Worm (Caenorhabditis elegans) whole organism, L4 larva: ENCODE data around the gene Y37E11B.5.

Experiments
- D1046.2 ChIP-seq: fragments of 200-800 bp; sonication (Bioruptor generic); IDR thresholded peaks from 2 replicates; pipeline ENCODE4 v1.3.6; 2022; ENCODE audit warnings: missing genetic modification characterization, missing compliant biosample characterization
- Y5F2A.4 ChIP-seq: fragments of 200-800 bp; sonication (Bioruptor generic); optimal IDR thresholded peaks from 2 replicates; lab custom pipeline; 2018; ENCODE audit warnings: mild to moderate bottlenecking, missing genetic modification characterization, missing compliant biosample characterization
- Y75B8A.6 ChIP-seq: fragments of 200-800 bp; sonication (Bioruptor generic); IDR thresholded peaks from 2 replicates; pipeline ENCODE4 v1.3.6; 2022; ENCODE audit warnings: missing genetic modification reagents, missing genetic modification characterization, missing compliant biosample characterization
- ZK546.5 ChIP-seq, 2 experiments: sonication (generic microtip); optimal IDR thresholded peaks; 2 replicates each; lab custom pipeline; 2017; ENCODE audit warnings: missing biosample characterization in 2 of 2, missing genetic modification characterization in 2 of 2
- aha-1 ChIP-seq: fragments of 150-350 bp; peaks from one replicate; lab custom pipeline; 2014; ENCODE audit warnings: missing biosample characterization, missing genetic modification characterization
- aly-2 ChIP-seq: sonication (generic microtip); optimal IDR thresholded peaks from 2 replicates; lab custom pipeline; 2018; ENCODE audit warnings: missing biosample characterization, missing genetic modification characterization
- ceh-20 ChIP-seq: fragments of 200-800 bp; sonication (Bioruptor generic); IDR thresholded peaks from 2 replicates; pipeline ENCODE4 v1.3.6; 2022; ENCODE audit warnings: missing genetic modification reagents, missing genetic modification characterization, missing compliant biosample characterization
- ceh-32 ChIP-seq: sonication (generic microtip); optimal IDR thresholded peaks from 2 replicates; lab custom pipeline; 2016; ENCODE audit warnings: mild to moderate bottlenecking, missing genetic modification characterization, missing compliant biosample characterization; ENCODE audit not compliant: poor library complexity
- ceh-44 ChIP-seq: fragments of 200-800 bp; sonication (Bioruptor generic); IDR thresholded peaks from 2 replicates; pipeline ENCODE4 v1.3.6; 2022; ENCODE audit warnings: missing genetic modification reagents, missing genetic modification characterization, missing compliant biosample characterization
- ceh-62 ChIP-seq: sonication (generic microtip); optimal IDR thresholded peaks from 2 replicates; lab custom pipeline; 2017; ENCODE audit warnings: missing biosample characterization, missing genetic modification characterization
- ceh-82 ChIP-seq: sonication (generic microtip); optimal IDR thresholded peaks from 2 replicates; lab custom pipeline; 2017; ENCODE audit warnings: missing biosample characterization, missing genetic modification characterization
- ces-1 ChIP-seq: fragments of 150-350 bp; sonication (generic microtip); optimal IDR thresholded peaks from 4 replicates; lab custom pipeline; 2014; ENCODE audit warnings: missing biosample characterization, missing genetic modification reagents, missing genetic modification characterization
- daf-16 ChIP-seq, 3 experiments: sonication (generic microtip); optimal IDR thresholded peaks; 2 replicates each; lab custom pipeline; 2016 to 2017; ENCODE audit warnings: missing genetic modification characterization in 3 of 3, missing genetic modification reagents in 3 of 3, mild to moderate bottlenecking in 2 of 3, missing compliant biosample characterization in 2 of 3, missing biosample characterization in 1 of 3, moderate library complexity in 1 of 3
- daf-8 ChIP-seq: fragments of 200-800 bp; sonication (Bioruptor generic); IDR thresholded peaks from 2 replicates; pipeline ENCODE4 v1.3.6; 2022; ENCODE audit warnings: missing genetic modification characterization, missing compliant biosample characterization
- dmd-6 ChIP-seq: fragments of 200-800 bp; sonication (Bioruptor generic); IDR thresholded peaks from 2 replicates; pipeline ENCODE4 v1.3.6; 2022; ENCODE audit warnings: missing genetic modification reagents, missing genetic modification characterization, missing compliant biosample characterization
- dmd-9 ChIP-seq: fragments of 200-800 bp; sonication (Bioruptor generic); IDR thresholded peaks from 2 replicates; pipeline ENCODE4 v1.3.6; 2022; ENCODE audit warnings: missing genetic modification reagents, missing genetic modification characterization, missing compliant biosample characterization
- hif-1 ChIP-seq, 2 experiments: sonication (generic microtip); optimal IDR thresholded peaks; 2 replicates each; lab custom pipeline; 2016 to 2017; ENCODE audit warnings: missing compliant biosample characterization in 2 of 2, missing genetic modification characterization in 2 of 2, missing genetic modification reagents in 2 of 2, missing genotype in 2 of 2, mild to moderate bottlenecking in 1 of 2
- hlh-11 ChIP-seq: fragments of 200-800 bp; sonication (Bioruptor generic); optimal IDR thresholded peaks from 2 replicates; lab custom pipeline; 2018; ENCODE audit warnings: mild to moderate bottlenecking, missing genetic modification characterization, missing compliant biosample characterization
- hlh-30 ChIP-seq: sonication (generic microtip); optimal IDR thresholded peaks from 2 replicates; lab custom pipeline; 2017; ENCODE audit warnings: antibody characterized with exemption, mild to moderate bottlenecking, missing genetic modification characterization, missing compliant biosample characterization; ENCODE audit not compliant: insufficient read depth
- jun-1 ChIP-seq: fragments of 150-350 bp; optimal IDR thresholded peaks from 2 replicates; lab custom pipeline; 2014; ENCODE audit warnings: missing biosample characterization, missing genetic modification reagents, missing genetic modification characterization
- lin-39 ChIP-seq: fragments of 150-350 bp; optimal IDR thresholded peaks from 2 replicates; lab custom pipeline; 2014; ENCODE audit warnings: missing biosample characterization, missing genetic modification reagents, missing genetic modification characterization
- lir-3 ChIP-seq: sonication (generic microtip); optimal IDR thresholded peaks from 2 replicates; lab custom pipeline; 2016; ENCODE audit warnings: mild to moderate bottlenecking, missing genetic modification characterization, missing compliant biosample characterization
- lsy-2 ChIP-seq, 2 experiments: fragments of 150-350 bp in 1 of 2; sonication (generic microtip) in 1 of 2; optimal IDR thresholded peaks; 2 replicates each; lab custom pipeline; 2014 to 2017; ENCODE audit warnings: missing biosample characterization in 2 of 2, missing genetic modification characterization in 2 of 2
- mdl-1 ChIP-seq, 2 experiments: fragments of 150-350 bp in 1 of 2; sonication (generic microtip) in 1 of 2; optimal IDR thresholded peaks; 2 replicates each; lab custom pipeline; 2014 to 2017; ENCODE audit warnings: missing biosample characterization in 2 of 2, missing genetic modification characterization in 2 of 2
- mdt-29 ChIP-seq: fragments of 200-800 bp; sonication (Bioruptor generic); IDR thresholded peaks from 2 replicates; pipeline ENCODE4 v1.3.6; 2022; ENCODE audit warnings: missing genetic modification reagents, missing genetic modification characterization, missing compliant biosample characterization
- mep-1 ChIP-seq: fragments of 150-350 bp; sonication (generic microtip); optimal IDR thresholded peaks from 3 replicates; lab custom pipeline; 2014; ENCODE audit warnings: missing biosample characterization, missing genetic modification characterization
- mes-2 ChIP-seq: sonication (generic microtip); optimal IDR thresholded peaks from 2 replicates; lab custom pipeline; 2016; ENCODE audit warnings: missing genotype, mild to moderate bottlenecking, missing genetic modification characterization, missing compliant biosample characterization; ENCODE audit not compliant: poor library complexity, severe bottlenecking
- mxl-2 ChIP-seq: fragments of 200-800 bp; sonication (Bioruptor generic); conservative IDR thresholded peaks from 2 replicates; pipeline ENCODE4 v1.3.6; 2022; ENCODE audit warnings: missing genetic modification reagents, missing genetic modification characterization, missing compliant biosample characterization
- mxl-3 ChIP-seq: fragments of 200-800 bp; sonication (Bioruptor generic); optimal IDR thresholded peaks from 2 replicates; lab custom pipeline; 2018; ENCODE audit warnings: mild to moderate bottlenecking, missing genetic modification characterization, missing compliant biosample characterization
- nhr-11 ChIP-seq: fragments of 150-350 bp; optimal IDR thresholded peaks from 2 replicates; lab custom pipeline; 2014; ENCODE audit warnings: missing biosample characterization, missing genetic modification characterization
- nhr-237 ChIP-seq: sonication (generic microtip); optimal IDR thresholded peaks from 2 replicates; lab custom pipeline; 2017; ENCODE audit warnings: missing biosample characterization, missing genetic modification characterization
- nhr-25 ChIP-seq: sonication (generic microtip); optimal IDR thresholded peaks from 2 replicates; lab custom pipeline; 2017; ENCODE audit warnings: missing genetic modification characterization, mild to moderate bottlenecking, missing compliant biosample characterization, antibody characterized with exemption, moderate library complexity, borderline replicate concordance; ENCODE audit not compliant: insufficient read depth
- nhr-41 ChIP-seq: fragments of 200-800 bp; sonication (Bioruptor generic); IDR thresholded peaks from 2 replicates; pipeline ENCODE4 v1.3.6; 2022; ENCODE audit warnings: missing genetic modification reagents, missing genetic modification characterization, missing compliant biosample characterization
- nhr-42 ChIP-seq: fragments of 200-800 bp; sonication (Bioruptor generic); IDR thresholded peaks from 2 replicates; pipeline ENCODE4 v1.3.6; 2022; ENCODE audit warnings: missing genetic modification characterization, missing compliant biosample characterization
- pqm-1 ChIP-seq: sonication (generic microtip); optimal IDR thresholded peaks from 2 replicates; lab custom pipeline; 2017; ENCODE audit warnings: missing biosample characterization, missing genetic modification characterization
- rbr-2 ChIP-seq: sonication (generic microtip); optimal IDR thresholded peaks from 2 replicates; lab custom pipeline; 2016; ENCODE audit warnings: missing genotype, missing genetic modification characterization, missing compliant biosample characterization
- saeg-2 ChIP-seq: fragments of 200-800 bp; sonication (Bioruptor generic); IDR thresholded peaks from 2 replicates; pipeline ENCODE4 v1.3.6; 2022; ENCODE audit warnings: missing genetic modification reagents, missing genetic modification characterization, missing compliant biosample characterization
- sdz-12 ChIP-seq: fragments of 200-800 bp; sonication (Bioruptor generic); optimal IDR thresholded peaks from 2 replicates; lab custom pipeline; 2018; ENCODE audit warnings: mild to moderate bottlenecking, missing genetic modification characterization, missing compliant biosample characterization
- snpc-4 ChIP-seq: fragments of 150-350 bp; optimal IDR thresholded peaks from 2 replicates; lab custom pipeline; 2014; ENCODE audit warnings: missing biosample characterization, missing genetic modification characterization
- tag-97 ChIP-seq: fragments of 200-800 bp; sonication (Bioruptor generic); IDR thresholded peaks from 2 replicates; pipeline ENCODE4 v1.3.6; 2022; ENCODE audit warnings: missing genetic modification characterization, missing compliant biosample characterization
- unc-130 ChIP-seq: sonication (generic microtip); optimal IDR thresholded peaks from 2 replicates; lab custom pipeline; 2016; ENCODE audit warnings: missing genetic modification reagents, missing genetic modification characterization, missing compliant biosample characterization
- unc-62 ChIP-seq, 3 experiments: fragments of 150-350 bp in 1 of 3; sonication (generic microtip); optimal IDR thresholded peaks in 2 of 3; peaks in 1 of 3; 1 replicate in 1 of 3; 2 replicates in 2 of 3; lab custom pipeline; 2014 to 2017; ENCODE audit warnings: missing biosample characterization in 3 of 3, missing genetic modification characterization in 3 of 3, missing genetic modification reagents in 3 of 3, missing genotype in 1 of 3
- zag-1 ChIP-seq: fragments of 150-350 bp; optimal IDR thresholded peaks from 2 replicates; lab custom pipeline; 2014; ENCODE audit warnings: missing biosample characterization, missing genetic modification characterization
- zfp-2 ChIP-seq: sonication (generic microtip); optimal IDR thresholded peaks from 2 replicates; lab custom pipeline; 2016; ENCODE audit warnings: mild to moderate bottlenecking, missing genetic modification characterization, missing compliant biosample characterization
- zfp-3 ChIP-seq: fragments of 200-800 bp; sonication (Bioruptor generic); conservative IDR thresholded peaks from 2 replicates; pipeline ENCODE4 v1.3.6; 2022; ENCODE audit warnings: missing genetic modification reagents, missing genetic modification characterization, missing compliant biosample characterization
- zip-11 ChIP-seq: fragments of 200-800 bp; sonication (Bioruptor generic); IDR thresholded peaks from 2 replicates; pipeline ENCODE4 v1.3.6; 2022; ENCODE audit warnings: missing genetic modification characterization, missing compliant biosample characterization
- ztf-11 ChIP-seq: fragments of 150-350 bp; optimal IDR thresholded peaks from 2 replicates; lab custom pipeline; 2014; ENCODE audit warnings: missing biosample characterization, missing genetic modification characterization

The Y37E11B.5 gene

DNA sequence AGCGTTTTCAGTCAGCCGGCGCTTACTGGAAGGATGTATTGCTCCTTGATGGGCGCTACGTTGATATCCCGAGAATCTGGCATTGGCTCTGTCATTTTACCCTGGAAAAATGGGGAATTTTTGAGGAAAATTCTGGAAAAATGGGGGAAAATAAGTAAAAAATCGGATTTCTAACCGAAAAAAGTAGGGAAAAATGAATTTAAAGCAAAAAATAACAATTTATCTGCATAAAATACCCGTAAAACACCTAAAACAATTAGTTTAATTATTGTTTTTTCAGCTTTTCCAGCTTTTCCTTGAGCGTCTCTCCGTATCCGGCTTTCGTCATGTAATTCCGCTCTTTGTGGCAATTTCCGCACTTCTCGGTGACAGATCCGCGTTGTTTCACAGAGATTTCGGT, at the start of gene Y37E11B.5:
Gene Y37E11B.5 (minus strand): TSS at position 101 of the 400 bp plus-strand sequence.
- TF ChIP-seq unc-130 (GFP tag; lab: Kevin White, UChicago): no peak
- no peak for TF ChIP-seq pqm-1 (tag; lab: Kevin White, UChicago)
- TF ChIP-seq aha-1 (tag; lab: Kevin White, UChicago): no peak
- no peak for TF ChIP-seq sdz-12 (GFP tag; lab: Kevin White, UChicago)
- TF ChIP-seq dmd-9 (GFP tag; lab: Robert Waterston, UW): no peak
- no peak for TF ChIP-seq lin-39 (tag; lab: Kevin White, UChicago)
- TF ChIP-seq ceh-20 (GFP tag; lab: Robert Waterston, UW): no peak
- TF ChIP-seq mep-1 (tag; lab: Kevin White, UChicago): no peak
- no peak for TF ChIP-seq ZK546.5 (tag; optimal IDR thresholded peaks at IDR 0.05; lab: Kevin White, UChicago)
- TF ChIP-seq ces-1 (GFP tag; lab: Kevin White, UChicago): no peak
- TF ChIP-seq ztf-11 (tag; lab: Kevin White, UChicago): no peak
- TF ChIP-seq Y5F2A.4: no peak
- TF ChIP-seq daf-8 (GFP tag; lab: Robert Waterston, UW): no peak
- no peak for TF ChIP-seq zag-1 (tag; lab: Kevin White, UChicago)
- TF ChIP-seq lir-3 (tag; lab: Kevin White, UChicago): no peak

ce11 chrIV:3647551-3647950, 49.2 kb upstream of the Y37E11B.5 start:
- no peak for TF ChIP-seq dmd-9 (GFP tag; lab: Robert Waterston, UW)
- no peak for TF ChIP-seq rbr-2 (tag; lab: Kevin White, UChicago)
- peak; percentile 64; the same call in 1 of the 2 replicates for TF ChIP-seq mdt-29 (GFP tag; lab: Robert Waterston, UW)
- no peak for TF ChIP-seq nhr-41 (GFP tag; lab: Robert Waterston, UW)
- TF ChIP-seq nhr-25 (tag; lab: Kevin White, UChicago): no peak
- no peak for TF ChIP-seq saeg-2 (GFP tag; lab: Robert Waterston, UW)
- no peak for TF ChIP-seq ztf-11 (tag; lab: Kevin White, UChicago)
- peak; percentile 87 for TF ChIP-seq aha-1 (tag; lab: Kevin White, UChicago)
- TF ChIP-seq hlh-30 (tag; lab: Kevin White, UChicago): peak; percentile 65
- no peak for TF ChIP-seq nhr-237 (tag; lab: Kevin White, UChicago)
- no peak for TF ChIP-seq ceh-62 (tag; lab: Kevin White, UChicago)
- TF ChIP-seq hlh-11 (tag; lab: Kevin White, UChicago): peak; percentile 67
- no peak for TF ChIP-seq mxl-3 (GFP tag; lab: Kevin White, UChicago)
- peak; percentile 61 for TF ChIP-seq zfp-3 (GFP tag; lab: Robert Waterston, UW)
- TF ChIP-seq mes-2 (tag; lab: Kevin White, UChicago): no peak
- no peak for TF ChIP-seq aly-2 (tag; lab: Kevin White, UChicago)
- no peak for TF ChIP-seq lsy-2 (tag; optimal IDR thresholded peaks at IDR 0.05; lab: Kevin White, UChicago)
- no peak for TF ChIP-seq zip-11
- TF ChIP-seq D1046.2 (GFP tag; lab: Robert Waterston, UW): no peak
- TF ChIP-seq unc-130 (GFP tag; lab: Kevin White, UChicago): no peak
- TF ChIP-seq unc-62 (GFP tag; optimal IDR thresholded peaks at IDR 0.05 in 1 of 2; lab: Kevin White, UChicago): peak in 1 of 2 experiments; percentile 36
- no peak for TF ChIP-seq unc-62 (tag; optimal IDR thresholded peaks at IDR 0.05; lab: Kevin White, UChicago)
- TF ChIP-seq hif-1 (tag; optimal IDR thresholded peaks at IDR 0.05; lab: Kevin White, UChicago): peak; percentile 6 to 92
- TF ChIP-seq mxl-2 (GFP tag; lab: Robert Waterston, UW): no peak
- TF ChIP-seq ceh-32 (tag; lab: Kevin White, UChicago): no peak
- TF ChIP-seq mdl-1 (tag; optimal IDR thresholded peaks at IDR 0.05; lab: Kevin White, UChicago): peak in 1 of 2 experiments; percentile 18
- TF ChIP-seq jun-1: no peak
- TF ChIP-seq ceh-44: no peak
- no peak for TF ChIP-seq nhr-42 (GFP tag; lab: Robert Waterston, UW)
- TF ChIP-seq Y5F2A.4: no peak
- no peak for TF ChIP-seq sdz-12 (GFP tag; lab: Kevin White, UChicago)
- peak; percentile 36; the same call in 1 of the 2 replicates for TF ChIP-seq dmd-6 (GFP tag; lab: Robert Waterston, UW)
- TF ChIP-seq snpc-4 (tag; lab: Kevin White, UChicago): no peak
- TF ChIP-seq tag-97 (GFP tag; lab: Robert Waterston, UW): no peak
- peak in 1 of 2 experiments; percentile 86 for TF ChIP-seq daf-16 (GFP tag; optimal IDR thresholded peaks at IDR 0.05; lab: Kevin White, UChicago)
- peak; percentile 35 for TF ChIP-seq daf-16 (tag; optimal IDR thresholded peaks at IDR 0.05; lab: Kevin White, UChicago)
- TF ChIP-seq ZK546.5 (tag; optimal IDR thresholded peaks at IDR 0.05; lab: Kevin White, UChicago): no peak
- TF ChIP-seq zfp-2 (tag; lab: Kevin White, UChicago): no peak
- no peak for TF ChIP-seq Y75B8A.6 (GFP tag; lab: Robert Waterston, UW)
- TF ChIP-seq nhr-11 (tag; lab: Kevin White, UChicago): peak; percentile 46
- no peak for TF ChIP-seq ceh-82
